Worm (Caenorhabditis elegans) whole organism, L1 larva: ENCODE results near the gene K10D11.5.

Experiments
- aha-1 ChIP-seq: fragments of 150-350 bp; optimal IDR thresholded peaks from 2 replicates; lab custom pipeline; 2014; ENCODE audit warnings: missing biosample characterization, missing genetic modification characterization
- alr-1 ChIP-seq: fragments of 200-800 bp; sonication (Bioruptor generic); optimal IDR thresholded peaks from 2 replicates; lab custom pipeline; 2018; ENCODE audit warnings: borderline replicate concordance, mild to moderate bottlenecking, missing genetic modification characterization, missing compliant biosample characterization
- jun-1 ChIP-seq: fragments of 150-350 bp; optimal IDR thresholded peaks from 2 replicates; lab custom pipeline; 2014; ENCODE audit warnings: missing biosample characterization, missing genetic modification reagents, missing genetic modification characterization
- lin-14 ChIP-seq: fragments of 200-800 bp; sonication (Bioruptor generic); optimal IDR thresholded peaks from 2 replicates; lab custom pipeline; 2018; ENCODE audit warnings: mild to moderate bottlenecking, missing genetic modification characterization, moderate library complexity, missing compliant biosample characterization
- nhr-11 ChIP-seq: fragments of 150-350 bp; optimal IDR thresholded peaks from 2 replicates; lab custom pipeline; 2014; ENCODE audit warnings: missing biosample characterization, missing genetic modification characterization
- nhr-76 ChIP-seq: sonication (generic microtip); optimal IDR thresholded peaks from 2 replicates; lab custom pipeline; 2017; ENCODE audit warnings: missing biosample characterization, missing genetic modification characterization
- pqm-1 ChIP-seq: sonication (generic microtip); optimal IDR thresholded peaks from 3 replicates; lab custom pipeline; 2017; ENCODE audit warnings: missing biosample characterization, missing genetic modification characterization
- tlp-1 ChIP-seq: fragments of 150-350 bp; optimal IDR thresholded peaks from 2 replicates; lab custom pipeline; 2014; ENCODE audit warnings: missing biosample characterization, missing genetic modification characterization
- unc-130 ChIP-seq: fragments of 150-350 bp; optimal IDR thresholded peaks from 2 replicates; lab custom pipeline; 2017; ENCODE audit warnings: missing biosample characterization, missing genetic modification characterization, inconsistent platforms
- unc-62 ChIP-seq: fragments of 150-350 bp; optimal IDR thresholded peaks from 2 replicates; lab custom pipeline; 2014; ENCODE audit warnings: missing biosample characterization, missing genetic modification reagents, missing genetic modification characterization
- zip-4 ChIP-seq: fragments of 200-800 bp; sonication (Bioruptor generic); optimal IDR thresholded peaks from 2 replicates; lab custom pipeline; 2018; ENCODE audit warnings: mild to moderate bottlenecking, missing genetic modification characterization, moderate library complexity, missing compliant biosample characterization

DNA sequence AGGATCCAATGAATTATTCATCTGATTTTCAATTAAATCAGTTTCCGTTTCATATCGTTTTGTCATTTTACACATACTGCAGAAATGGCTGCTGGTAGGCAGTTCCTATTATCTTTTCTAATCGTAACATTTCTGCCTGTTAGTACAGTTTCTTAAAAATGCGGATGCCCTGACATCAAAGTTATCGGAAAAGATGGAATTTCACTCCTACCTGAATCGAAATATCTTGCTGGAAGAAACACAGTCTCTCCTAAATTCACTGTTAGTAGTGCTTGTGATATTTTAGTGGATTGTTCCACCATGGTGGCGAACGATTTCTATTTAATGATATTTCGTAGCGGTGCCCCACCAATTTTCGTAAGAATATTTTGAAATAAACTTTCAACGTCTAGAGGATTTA is 43.2 kb downstream of the K10D11.5 start, which contains the start of gene F55G11.10:
- no peak for TF ChIP-seq unc-130 (tag; lab: Kevin White, UChicago)
- TF ChIP-seq unc-62 (GFP tag; lab: Kevin White, UChicago), result no peak
- TF ChIP-seq pqm-1 (tag; lab: Kevin White, UChicago), result no peak
- no peak for TF ChIP-seq tlp-1
- no peak for TF ChIP-seq nhr-11 (tag; lab: Kevin White, UChicago)
- TF ChIP-seq zip-4 (GFP tag; lab: Kevin White, UChicago), result no peak
- no peak for TF ChIP-seq jun-1
- TF ChIP-seq aha-1 (tag; lab: Kevin White, UChicago), result no peak
- TF ChIP-seq lin-14 (GFP tag; lab: Kevin White, UChicago), result no peak
- TF ChIP-seq nhr-76 (tag; lab: Kevin White, UChicago), result no peak
- no peak for TF ChIP-seq alr-1 (tag; lab: Kevin White, UChicago)
